Worm (Caenorhabditis elegans) whole organism, L1 larva: ENCODE data around the gene C48B4.13.

Experiments used
- C04F5.9 ChIP-seq: sonication (generic microtip); optimal IDR thresholded peaks from 2 replicates; lab custom pipeline; 2016; ENCODE audit warnings: missing genetic modification characterization, missing compliant biosample characterization
- C16A3.4 ChIP-seq: fragments of 150-350 bp; optimal IDR thresholded peaks from 2 replicates; lab custom pipeline; 2014; ENCODE audit warnings: missing biosample characterization, missing genetic modification characterization
- C34B4.2 ChIP-seq: sonication (generic microtip); optimal IDR thresholded peaks from 2 replicates; lab custom pipeline; 2017; ENCODE audit warnings: mild to moderate bottlenecking, missing genetic modification characterization, missing compliant biosample characterization
- Y116A8C.19 ChIP-seq: sonication (generic microtip); optimal IDR thresholded peaks from 2 replicates; lab custom pipeline; 2016; ENCODE audit warnings: missing compliant biosample characterization, missing genetic modification characterization, borderline replicate concordance
- alr-1 ChIP-seq: fragments of 200-800 bp; sonication (Bioruptor generic); optimal IDR thresholded peaks from 2 replicates; lab custom pipeline; 2018; ENCODE audit warnings: borderline replicate concordance, mild to moderate bottlenecking, missing genetic modification characterization, missing compliant biosample characterization
- aly-2 ChIP-seq: fragments of 150-350 bp; optimal IDR thresholded peaks from 2 replicates; lab custom pipeline; 2014; ENCODE audit warnings: missing biosample characterization, missing genetic modification characterization
- ama-1 ChIP-seq: fragments of 150-350 bp; optimal IDR thresholded peaks from 2 replicates; lab custom pipeline; 2014
- blmp-1 ChIP-seq: fragments of 150-350 bp; optimal IDR thresholded peaks from 2 replicates; lab custom pipeline; 2014; ENCODE audit warnings: missing biosample characterization, missing genetic modification characterization
- ceh-8 ChIP-seq: fragments of 200-800 bp; sonication (Bioruptor generic); optimal IDR thresholded peaks from 2 replicates; lab custom pipeline; 2018; ENCODE audit warnings: mild to moderate bottlenecking, missing genetic modification characterization, moderate library complexity, missing compliant biosample characterization
- ceh-88 ChIP-seq: fragments of 200-800 bp; sonication (Bioruptor generic); IDR thresholded peaks from 2 replicates; pipeline ENCODE4 v1.3.6; 2022; ENCODE audit warnings: missing genetic modification characterization, missing compliant biosample characterization
- dsc-1 ChIP-seq: sonication (generic microtip); optimal IDR thresholded peaks from 2 replicates; lab custom pipeline; 2016; ENCODE audit warnings: mild to moderate bottlenecking, missing genetic modification characterization, missing compliant biosample characterization
- egl-13 ChIP-seq: sonication (generic microtip); optimal IDR thresholded peaks from 2 replicates; lab custom pipeline; 2016; ENCODE audit warnings: missing genotype, missing genetic modification reagents, missing genetic modification characterization, missing compliant biosample characterization
- egl-27 ChIP-seq, 2 experiments: fragments of 150-350 bp in 1 of 2; sonication (generic microtip); optimal IDR thresholded peaks; 3 replicates each; lab custom pipeline; 2017 to 2018; ENCODE audit warnings: missing biosample characterization in 2 of 2, missing genetic modification characterization in 2 of 2, missing genetic modification reagents in 2 of 2
- elt-2 ChIP-seq: sonication (generic microtip); optimal IDR thresholded peaks from 2 replicates; lab custom pipeline; 2016; ENCODE audit warnings: missing genetic modification characterization, mild to moderate bottlenecking, inconsistent platforms, missing compliant biosample characterization, missing genetic modification reagents
- fos-1 ChIP-seq: fragments of 150-350 bp; optimal IDR thresholded peaks from 2 replicates; lab custom pipeline; 2014; ENCODE audit warnings: missing biosample characterization, missing genetic modification characterization
- grh-1 ChIP-seq: fragments of 200-800 bp; sonication (Bioruptor generic); IDR thresholded peaks from 2 replicates; pipeline ENCODE4 v1.3.6; 2022; ENCODE audit warnings: missing genetic modification reagents, missing genetic modification characterization, missing compliant biosample characterization
- hpl-2 ChIP-seq: fragments of 150-350 bp; optimal IDR thresholded peaks from 2 replicates; lab custom pipeline; 2014; ENCODE audit warnings: missing biosample characterization, missing genetic modification reagents, missing genetic modification characterization
- jun-1 ChIP-seq: fragments of 150-350 bp; optimal IDR thresholded peaks from 2 replicates; lab custom pipeline; 2014; ENCODE audit warnings: missing biosample characterization, missing genetic modification reagents, missing genetic modification characterization
- lin-13 ChIP-seq: fragments of 150-350 bp; optimal IDR thresholded peaks from 2 replicates; lab custom pipeline; 2014; ENCODE audit warnings: missing biosample characterization, missing genetic modification reagents, missing genetic modification characterization
- lin-15B ChIP-seq: fragments of 150-350 bp; sonication (generic microtip); optimal IDR thresholded peaks from 3 replicates; lab custom pipeline; 2014; ENCODE audit warnings: missing biosample characterization, missing genetic modification characterization
- lin-39 ChIP-seq: fragments of 150-350 bp; optimal IDR thresholded peaks from 2 replicates; lab custom pipeline; 2014; ENCODE audit warnings: missing biosample characterization, missing genetic modification reagents, missing genetic modification characterization
- lir-3 ChIP-seq: sonication (generic microtip); optimal IDR thresholded peaks from 2 replicates; lab custom pipeline; 2016; ENCODE audit warnings: mild to moderate bottlenecking, missing genetic modification characterization, moderate library complexity, missing compliant biosample characterization; ENCODE audit not compliant: poor library complexity
- mab-9 ChIP-seq: fragments of 200-800 bp; sonication (Bioruptor generic); IDR thresholded peaks from 2 replicates; pipeline ENCODE4 v1.3.6; 2022; ENCODE audit warnings: missing genetic modification reagents, missing genetic modification characterization, missing compliant biosample characterization
- mdl-1 ChIP-seq, 2 experiments: fragments of 150-350 bp; optimal IDR thresholded peaks; 2 replicates each; lab custom pipeline; 2014 to 2017; ENCODE audit warnings: missing biosample characterization in 2 of 2, missing genetic modification characterization in 2 of 2, inconsistent platforms in 1 of 2
- mef-2 ChIP-seq: fragments of 150-350 bp; optimal IDR thresholded peaks from 2 replicates; lab custom pipeline; 2014; ENCODE audit warnings: missing biosample characterization, missing genetic modification characterization
- mep-1 ChIP-seq: fragments of 150-350 bp; optimal IDR thresholded peaks from 2 replicates; lab custom pipeline; 2014; ENCODE audit warnings: missing biosample characterization, missing genetic modification characterization
- nhr-19 ChIP-seq: fragments of 200-800 bp; sonication (Bioruptor generic); conservative IDR thresholded peaks from 2 replicates; pipeline ENCODE4 v1.3.6; 2022; ENCODE audit warnings: missing genetic modification characterization, missing compliant biosample characterization
- nhr-20 ChIP-seq: sonication (generic microtip); optimal IDR thresholded peaks from 2 replicates; lab custom pipeline; 2016; ENCODE audit warnings: mild to moderate bottlenecking, missing genetic modification characterization, missing compliant biosample characterization
- nhr-237 ChIP-seq: fragments of 150-350 bp; optimal IDR thresholded peaks from 2 replicates; lab custom pipeline; 2014; ENCODE audit warnings: missing biosample characterization, missing genetic modification characterization
- nhr-47 ChIP-seq: sonication (generic microtip); optimal IDR thresholded peaks from 2 replicates; lab custom pipeline; 2016; ENCODE audit warnings: mild to moderate bottlenecking, missing genetic modification characterization, moderate library complexity, missing compliant biosample characterization
- nhr-71 ChIP-seq: sonication (generic microtip); optimal IDR thresholded peaks from 2 replicates; lab custom pipeline; 2016; ENCODE audit warnings: mild to moderate bottlenecking, missing genetic modification characterization, moderate library complexity, missing compliant biosample characterization
- nhr-77 ChIP-seq: fragments of 150-350 bp; optimal IDR thresholded peaks from 2 replicates; lab custom pipeline; 2014; ENCODE audit warnings: missing biosample characterization, missing genetic modification characterization
- nhr-84 ChIP-seq: sonication (generic microtip); optimal IDR thresholded peaks from 2 replicates; lab custom pipeline; 2017; ENCODE audit warnings: missing biosample characterization, missing genetic modification characterization
- nhr-85 ChIP-seq: sonication (generic microtip); peaks from one replicate; lab custom pipeline; 2016; ENCODE audit warnings: missing genetic modification characterization, inconsistent platforms, missing compliant biosample characterization
- nhr-90 ChIP-seq: sonication (generic microtip); optimal IDR thresholded peaks from 2 replicates; lab custom pipeline; 2016; ENCODE audit warnings: mild to moderate bottlenecking, missing genetic modification characterization, missing compliant biosample characterization; ENCODE audit not compliant: poor library complexity
- pax-3 ChIP-seq: fragments of 200-800 bp; sonication (Bioruptor generic); optimal IDR thresholded peaks from 2 replicates; lab custom pipeline; 2018; ENCODE audit warnings: mild to moderate bottlenecking, missing genetic modification characterization, moderate library complexity, missing compliant biosample characterization
- skn-1 ChIP-seq: fragments of 150-350 bp; optimal IDR thresholded peaks from 2 replicates; lab custom pipeline; 2014; ENCODE audit warnings: missing biosample characterization, missing genetic modification characterization
- snu-23 ChIP-seq: sonication (generic microtip); optimal IDR thresholded peaks from 2 replicates; lab custom pipeline; 2016; ENCODE audit warnings: missing genetic modification characterization, missing compliant biosample characterization
- sox-4 ChIP-seq: sonication (generic microtip); optimal IDR thresholded peaks from 2 replicates; lab custom pipeline; 2016; ENCODE audit warnings: missing genetic modification characterization, missing compliant biosample characterization
- sptf-1 ChIP-seq: fragments of 150-350 bp; optimal IDR thresholded peaks from 2 replicates; lab custom pipeline; 2014; ENCODE audit warnings: missing biosample characterization, missing genetic modification characterization
- swsn-7 ChIP-seq: sonication (generic microtip); optimal IDR thresholded peaks from 2 replicates; lab custom pipeline; 2016; ENCODE audit warnings: missing genetic modification characterization, missing compliant biosample characterization
- tbx-2 ChIP-seq: sonication (generic microtip); optimal IDR thresholded peaks from 2 replicates; lab custom pipeline; 2016; ENCODE audit warnings: missing genetic modification characterization, missing compliant biosample characterization
- unc-130 ChIP-seq: fragments of 150-350 bp; optimal IDR thresholded peaks from 2 replicates; lab custom pipeline; 2017; ENCODE audit warnings: missing biosample characterization, missing genetic modification characterization, inconsistent platforms
- unc-30 ChIP-seq: sonication (generic microtip); optimal IDR thresholded peaks from 2 replicates; lab custom pipeline; 2017; ENCODE audit warnings: missing biosample characterization, missing genetic modification characterization
- unc-62 ChIP-seq: fragments of 150-350 bp; optimal IDR thresholded peaks from 2 replicates; lab custom pipeline; 2014; ENCODE audit warnings: missing biosample characterization, missing genetic modification reagents, missing genetic modification characterization
- unc-86 ChIP-seq: sonication (generic microtip); optimal IDR thresholded peaks from 2 replicates; lab custom pipeline; 2016; ENCODE audit warnings: missing genetic modification characterization, missing compliant biosample characterization
- unc-98 ChIP-seq: fragments of 200-800 bp; sonication (Bioruptor generic); IDR thresholded peaks from 2 replicates; pipeline ENCODE4 v1.3.6; 2022; ENCODE audit warnings: missing genetic modification characterization, missing compliant biosample characterization
- vab-15 ChIP-seq: sonication (generic microtip); optimal IDR thresholded peaks from 2 replicates; lab custom pipeline; 2017; ENCODE audit warnings: missing genotype, mild to moderate bottlenecking, missing genetic modification characterization, missing compliant biosample characterization
- zip-4 ChIP-seq: fragments of 200-800 bp; sonication (Bioruptor generic); optimal IDR thresholded peaks from 2 replicates; lab custom pipeline; 2018; ENCODE audit warnings: mild to moderate bottlenecking, missing genetic modification characterization, moderate library complexity, missing compliant biosample characterization
- ztf-11 ChIP-seq, 2 experiments: sonication (generic microtip); optimal IDR thresholded peaks; 2 replicates each; lab custom pipeline; 2016 to 2017; ENCODE audit warnings: missing genetic modification characterization in 2 of 2, missing biosample characterization in 1 of 2, missing compliant biosample characterization in 1 of 2
- ztf-4 ChIP-seq: fragments of 150-350 bp; optimal IDR thresholded peaks from 2 replicates; lab custom pipeline; 2014; ENCODE audit warnings: missing biosample characterization, missing genetic modification characterization

The C48B4.13 gene

ce11 chrIII:9568451-9568850 lies at the start of gene C48B4.13:
TSS of gene C48B4.13 (plus strand) at chrIII:9568751.
- TF ChIP-seq C34B4.2 (no peak), lin-39 (tag; lab: Kevin White, UChicago) (no peak), lir-3 (tag; lab: Kevin White, UChicago) (no peak), mab-9 (GFP tag; lab: Robert Waterston, UW) (no peak), fos-1 (tag; lab: Kevin White, UChicago) (no peak), hpl-2 (no peak), nhr-19 (GFP tag; lab: Robert Waterston, UW) (no peak), snu-23 (no peak), nhr-90 (tag; lab: Kevin White, UChicago) (no peak), grh-1 (GFP tag; lab: Robert Waterston, UW) (no peak), unc-86 (tag; lab: Kevin White, UChicago) (no peak), nhr-71 (tag; lab: Kevin White, UChicago) (no peak)
- TF ChIP-seq, all 84 proteins: peak for 0

- TF ChIP-seq nhr-85 (peak; percentile 94), C04F5.9 (peak; percentile 70), elt-2 (tag; lab: Kevin White, UChicago) (peak; percentile 56), sptf-1 (tag; lab: Kevin White, UChicago) (no peak), nhr-19 (GFP tag; lab: Robert Waterston, UW) (peak; percentile 89), ceh-88 (GFP tag; lab: Robert Waterston, UW) (no peak), unc-30 (tag; lab: Kevin White, UChicago) (no peak), zip-4 (GFP tag; lab: Kevin White, UChicago) (peak; percentile 52), mef-2 (tag; lab: Kevin White, UChicago) (peak; percentile 71), sox-4 (tag; lab: Kevin White, UChicago) (peak; percentile 60), swsn-7 (tag; lab: Kevin White, UChicago) (peak; percentile 91), ama-1 (lab: Kevin White, UChicago) (no peak), mep-1 (tag; lab: Kevin White, UChicago) (peak; percentile 89), alr-1 (tag; lab: Kevin White, UChicago) (no peak), jun-1 (tag; lab: Kevin White, UChicago) (peak; percentile 81), blmp-1 (no peak), nhr-20 (tag; lab: Kevin White, UChicago) (peak; percentile 93), unc-62 (GFP tag; lab: Kevin White, UChicago) (no peak), nhr-77 (peak; percentile 81), ceh-8 (GFP tag; lab: Kevin White, UChicago) (peak; percentile 79), dsc-1 (tag; lab: Kevin White, UChicago) (peak; percentile 98), unc-130 (peak; percentile 88), ztf-4 (tag; lab: Kevin White, UChicago) (peak; percentile 83), lin-13 (GFP tag; lab: Kevin White, UChicago) (peak; percentile 89), C34B4.2 (no peak), nhr-237 (peak; percentile 55), lin-15B (tag; lab: Kevin White, UChicago) (peak; percentile 93), C16A3.4 (tag; lab: Kevin White, UChicago) (peak; percentile 94), egl-27 (tag; optimal IDR thresholded peaks at IDR 0.05; lab: Kevin White, UChicago) (no peak), mdl-1 (tag; optimal IDR thresholded peaks at IDR 0.05; lab: Kevin White, UChicago) (peak in 1 of 2 experiments; percentile 83), vab-15 (no peak), tbx-2 (peak; percentile 92), nhr-47 (tag; lab: Kevin White, UChicago) (peak; percentile 93), unc-98 (GFP tag; lab: Robert Waterston, UW) (no peak), Y116A8C.19 (tag; lab: Kevin White, UChicago) (no peak), ztf-11 (tag; optimal IDR thresholded peaks at IDR 0.05; lab: Kevin White, UChicago) (peak in 1 of 2 experiments; percentile 37), egl-13 (tag; lab: Kevin White, UChicago) (peak; percentile 71), nhr-84 (no peak), aly-2 (tag; lab: Kevin White, UChicago) (peak; percentile 83), skn-1 (tag; lab: Kevin White, UChicago) (peak; percentile 78), pax-3 (tag; lab: Kevin White, UChicago) (peak; percentile 58)
Observed at ce11 chrIII:9521410-9522090, 47.0 kb upstream of the C48B4.13 start, which contains the start of the genes clu-1 and prp-40. TSS of gene clu-1 (minus strand) at chrIII:9521460. TSS of gene prp-40 (plus strand) at chrIII:9522075.
